Worm (Caenorhabditis elegans) whole organism, young adult: ENCODE measurements around the gene rbg-1.

Experiments
- C06A6.2 ChIP-seq: fragments of 200-800 bp; sonication (Bioruptor generic); conservative IDR thresholded peaks from 2 replicates; pipeline ENCODE4 v1.3.6; 2022; ENCODE audit warnings: missing genetic modification characterization, missing compliant biosample characterization
- D2030.7 ChIP-seq: fragments of 200-800 bp; sonication (Bioruptor generic); IDR thresholded peaks from 2 replicates; pipeline ENCODE4 v1.3.6; 2022; ENCODE audit warnings: missing genetic modification reagents, missing genetic modification characterization, missing compliant biosample characterization
- F10E7.11 ChIP-seq: sonication (generic microtip); optimal IDR thresholded peaks from 2 replicates; lab custom pipeline; 2017; ENCODE audit warnings: mild to moderate bottlenecking, missing genetic modification characterization, moderate library complexity, missing compliant biosample characterization
- F22D6.2 ChIP-seq: sonication (generic microtip); optimal IDR thresholded peaks from 2 replicates; lab custom pipeline; 2016; ENCODE audit warnings: mild to moderate bottlenecking, missing genetic modification characterization, missing compliant biosample characterization
- F23B12.7 ChIP-seq: sonication (generic microtip); optimal IDR thresholded peaks from 2 replicates; lab custom pipeline; 2017; ENCODE audit warnings: missing genetic modification characterization, mild to moderate bottlenecking, missing compliant biosample characterization, antibody characterized with exemption, moderate library complexity; ENCODE audit not compliant: insufficient read depth
- F33H1.4 ChIP-seq: fragments of 200-800 bp; sonication (Bioruptor generic); IDR thresholded peaks from 2 replicates; pipeline ENCODE4 v1.3.6; 2022; ENCODE audit warnings: missing genetic modification reagents, missing genetic modification characterization, missing compliant biosample characterization
- F49E8.2 ChIP-seq: sonication (generic microtip); optimal IDR thresholded peaks from 3 replicates; lab custom pipeline; 2017; ENCODE audit warnings: missing genetic modification characterization, mild to moderate bottlenecking, missing compliant biosample characterization, antibody characterized with exemption, moderate library complexity; ENCODE audit not compliant: insufficient read depth
- Y53F4B.3 ChIP-seq: fragments of 200-800 bp; sonication (Bioruptor generic); IDR thresholded peaks from 2 replicates; pipeline ENCODE4 v1.3.6; 2022; ENCODE audit warnings: missing genetic modification reagents, missing genetic modification characterization, missing compliant biosample characterization
- Y95B8A.8 ChIP-seq: fragments of 200-800 bp; sonication (Bioruptor generic); IDR thresholded peaks from 2 replicates; pipeline ENCODE4 v1.3.6; 2022; ENCODE audit warnings: missing genetic modification reagents, missing genetic modification characterization, missing compliant biosample characterization
- ZK185.1 ChIP-seq: sonication (generic microtip); optimal IDR thresholded peaks from 2 replicates; lab custom pipeline; 2016; ENCODE audit warnings: mild to moderate bottlenecking, missing genetic modification characterization, missing compliant biosample characterization; ENCODE audit not compliant: poor library complexity, severe bottlenecking
- attf-6 ChIP-seq: fragments of 200-800 bp; sonication (Bioruptor generic); IDR thresholded peaks from 2 replicates; pipeline ENCODE4 v1.3.6; 2022; ENCODE audit warnings: missing genetic modification reagents, missing genetic modification characterization, missing compliant biosample characterization
- bed-2 ChIP-seq: fragments of 200-800 bp; sonication (Bioruptor generic); IDR thresholded peaks from 2 replicates; pipeline ENCODE4 v1.3.6; 2022; ENCODE audit warnings: missing genetic modification reagents, missing genetic modification characterization, missing compliant biosample characterization
- cebp-2 ChIP-seq: fragments of 200-800 bp; sonication (Bioruptor generic); IDR thresholded peaks from 2 replicates; pipeline ENCODE4 v1.3.6; 2022; ENCODE audit warnings: missing genetic modification characterization, missing compliant biosample characterization
- ceh-100 ChIP-seq: fragments of 200-800 bp; sonication (Bioruptor generic); IDR thresholded peaks from 2 replicates; pipeline ENCODE4 v1.3.6; 2022; ENCODE audit warnings: missing genetic modification reagents, missing genetic modification characterization, missing compliant biosample characterization
- ceh-91 ChIP-seq: fragments of 200-800 bp; sonication (Bioruptor generic); IDR thresholded peaks from 2 replicates; pipeline ENCODE4 v1.3.6; 2022; ENCODE audit warnings: missing genetic modification reagents, missing genetic modification characterization, missing compliant biosample characterization
- chd-7 ChIP-seq: sonication (generic microtip); optimal IDR thresholded peaks from 2 replicates; lab custom pipeline; 2016; ENCODE audit warnings: mild to moderate bottlenecking, missing genetic modification characterization, moderate library complexity, missing compliant biosample characterization
- dox-1 ChIP-seq: fragments of 200-800 bp; sonication (Bioruptor generic); IDR thresholded peaks from 2 replicates; pipeline ENCODE4 v1.3.6; 2022; ENCODE audit warnings: missing genetic modification reagents, missing genetic modification characterization, missing compliant biosample characterization
- dpff-1 ChIP-seq: sonication (generic microtip); optimal IDR thresholded peaks from 2 replicates; lab custom pipeline; 2017; ENCODE audit warnings: mild to moderate bottlenecking, missing genetic modification characterization, missing compliant biosample characterization
- dpl-1 ChIP-seq: fragments of 150-350 bp; optimal IDR thresholded peaks from 2 replicates; lab custom pipeline; 2014; ENCODE audit warnings: missing biosample characterization, missing genetic modification reagents, missing genetic modification characterization
- gei-17 ChIP-seq: fragments of 200-800 bp; sonication (Bioruptor generic); optimal IDR thresholded peaks from 2 replicates; lab custom pipeline; 2018; ENCODE audit warnings: mild to moderate bottlenecking, missing genetic modification characterization, missing compliant biosample characterization
- hlh-12 ChIP-seq: sonication (generic microtip); optimal IDR thresholded peaks from 2 replicates; lab custom pipeline; 2016; ENCODE audit warnings: missing genetic modification characterization, missing compliant biosample characterization
- hmg-1.2 ChIP-seq: fragments of 200-800 bp; sonication (Bioruptor generic); IDR thresholded peaks from 2 replicates; pipeline ENCODE4 v1.3.6; 2022; ENCODE audit warnings: missing genetic modification reagents, missing genetic modification characterization, missing compliant biosample characterization
- hmg-20 ChIP-seq: fragments of 200-800 bp; sonication (Bioruptor generic); IDR thresholded peaks from 2 replicates; pipeline ENCODE4 v1.3.6; 2022; ENCODE audit warnings: missing genetic modification reagents, missing genetic modification characterization, missing compliant biosample characterization
- hsf-1 ChIP-seq: fragments of 200-800 bp; sonication (Bioruptor generic); IDR thresholded peaks from 2 replicates; pipeline ENCODE4 v1.3.6; 2022; ENCODE audit warnings: missing genetic modification reagents, missing genetic modification characterization, missing compliant biosample characterization
- lag-1 ChIP-seq: fragments of 200-800 bp; sonication (Bioruptor generic); IDR thresholded peaks from 2 replicates; pipeline ENCODE4 v1.3.6; 2022; ENCODE audit warnings: missing genetic modification reagents, missing genetic modification characterization, missing compliant biosample characterization
- lin-35 ChIP-seq, 3 experiments: fragments of 150-350 bp in 2 of 3; sonication (generic microtip) in 1 of 3; optimal IDR thresholded peaks; 2 replicates each; lab custom pipeline; 2014 to 2018; ENCODE audit warnings: missing biosample characterization in 3 of 3, missing genetic modification characterization in 3 of 3, missing genetic modification reagents in 3 of 3
- madf-10 ChIP-seq: sonication (generic microtip); optimal IDR thresholded peaks from 2 replicates; lab custom pipeline; 2016; ENCODE audit warnings: mild to moderate bottlenecking, missing genetic modification characterization, missing compliant biosample characterization
- madf-3 ChIP-seq: fragments of 200-800 bp; sonication (Bioruptor generic); IDR thresholded peaks from 2 replicates; pipeline ENCODE4 v1.3.6; 2022; ENCODE audit warnings: missing genetic modification reagents, missing genetic modification characterization, missing compliant biosample characterization
- madf-8 ChIP-seq: fragments of 200-800 bp; sonication (Bioruptor generic); conservative IDR thresholded peaks from 2 replicates; pipeline ENCODE4 v1.3.6; 2022; ENCODE audit warnings: missing genetic modification reagents, missing genetic modification characterization, missing compliant biosample characterization
- mxl-1 ChIP-seq: sonication (generic microtip); optimal IDR thresholded peaks from 2 replicates; lab custom pipeline; 2016; ENCODE audit warnings: missing genetic modification characterization, missing compliant biosample characterization
- nfya-1 ChIP-seq: sonication (generic microtip); optimal IDR thresholded peaks from 2 replicates; lab custom pipeline; 2017; ENCODE audit warnings: antibody characterized with exemption, missing compliant biosample characterization, missing genetic modification characterization, borderline replicate concordance; ENCODE audit not compliant: insufficient read depth
- nfyb-1 ChIP-seq: fragments of 200-800 bp; sonication (Bioruptor generic); IDR thresholded peaks from 2 replicates; pipeline ENCODE4 v1.3.6; 2022; ENCODE audit warnings: missing genetic modification reagents, missing genetic modification characterization, missing compliant biosample characterization
- nhr-27 ChIP-seq: fragments of 200-800 bp; sonication (Bioruptor generic); optimal IDR thresholded peaks from 2 replicates; lab custom pipeline; 2018; ENCODE audit warnings: mild to moderate bottlenecking, missing genetic modification characterization, moderate library complexity, missing compliant biosample characterization
- nhr-80 ChIP-seq: sonication (generic microtip); optimal IDR thresholded peaks from 2 replicates; lab custom pipeline; 2016; ENCODE audit warnings: missing genetic modification characterization, missing compliant biosample characterization
- nhr-90 ChIP-seq: sonication (generic microtip); optimal IDR thresholded peaks from 2 replicates; lab custom pipeline; 2016; ENCODE audit warnings: missing genotype, mild to moderate bottlenecking, missing genetic modification characterization, missing compliant biosample characterization
- pha-4 ChIP-seq: fragments of 150-350 bp; sonication (generic microtip); optimal IDR thresholded peaks from 2 replicates; lab custom pipeline; 2014; ENCODE audit warnings: missing biosample characterization, missing genetic modification reagents, missing genetic modification characterization
- sea-2 ChIP-seq: fragments of 200-800 bp; sonication (Bioruptor generic); IDR thresholded peaks from 2 replicates; pipeline ENCODE4 v1.3.6; 2022; ENCODE audit warnings: missing genetic modification characterization, missing compliant biosample characterization
- snpc-1.3 ChIP-seq: sonication (generic microtip); optimal IDR thresholded peaks from 2 replicates; lab custom pipeline; 2017; ENCODE audit warnings: missing genetic modification characterization, mild to moderate bottlenecking, missing compliant biosample characterization, antibody characterized with exemption, moderate library complexity, missing genotype, missing genetic modification reagents; ENCODE audit not compliant: insufficient read depth
- snpc-4 ChIP-seq, 5 experiments: fragments of 150-350 bp in 1 of 5; sonication (generic microtip) in 4 of 5; optimal IDR thresholded peaks; 2 replicates each; lab custom pipeline; 2014 to 2018; ENCODE audit warnings: missing genetic modification characterization in 5 of 5, missing biosample characterization in 3 of 5, antibody characterized with exemption in 2 of 5, mild to moderate bottlenecking in 2 of 5, missing compliant biosample characterization in 2 of 5, missing genotype in 2 of 5, moderate library complexity in 2 of 5, missing genetic modification reagents in 1 of 5
- somi-1 ChIP-seq: fragments of 200-800 bp; sonication (Bioruptor generic); optimal IDR thresholded peaks from 2 replicates; lab custom pipeline; 2018; ENCODE audit warnings: mild to moderate bottlenecking, missing genetic modification characterization, missing compliant biosample characterization
- tlf-1 ChIP-seq: fragments of 200-800 bp; sonication (Bioruptor generic); optimal IDR thresholded peaks from 2 replicates; lab custom pipeline; 2018; ENCODE audit warnings: mild to moderate bottlenecking, missing genetic modification characterization, missing compliant biosample characterization
- ztf-18 ChIP-seq: sonication (generic microtip); optimal IDR thresholded peaks from 2 replicates; lab custom pipeline; 2016; ENCODE audit warnings: missing genotype, mild to moderate bottlenecking, missing genetic modification characterization, missing compliant biosample characterization
- ztf-22 ChIP-seq: fragments of 200-800 bp; sonication (Bioruptor generic); optimal IDR thresholded peaks from 2 replicates; lab custom pipeline; 2018; ENCODE audit warnings: mild to moderate bottlenecking, missing genetic modification characterization, moderate library complexity, missing compliant biosample characterization
- ztf-25 ChIP-seq: fragments of 200-800 bp; sonication (Bioruptor generic); IDR thresholded peaks from 2 replicates; pipeline ENCODE4 v1.3.6; 2022; ENCODE audit warnings: missing genetic modification reagents, missing genetic modification characterization, missing compliant biosample characterization
- ztf-6 ChIP-seq: fragments of 200-800 bp; sonication (Bioruptor generic); IDR thresholded peaks from 2 replicates; pipeline ENCODE4 v1.3.6; 2022; ENCODE audit warnings: missing genetic modification reagents, missing genetic modification characterization, missing compliant biosample characterization

rbg-1 gene

DNA sequence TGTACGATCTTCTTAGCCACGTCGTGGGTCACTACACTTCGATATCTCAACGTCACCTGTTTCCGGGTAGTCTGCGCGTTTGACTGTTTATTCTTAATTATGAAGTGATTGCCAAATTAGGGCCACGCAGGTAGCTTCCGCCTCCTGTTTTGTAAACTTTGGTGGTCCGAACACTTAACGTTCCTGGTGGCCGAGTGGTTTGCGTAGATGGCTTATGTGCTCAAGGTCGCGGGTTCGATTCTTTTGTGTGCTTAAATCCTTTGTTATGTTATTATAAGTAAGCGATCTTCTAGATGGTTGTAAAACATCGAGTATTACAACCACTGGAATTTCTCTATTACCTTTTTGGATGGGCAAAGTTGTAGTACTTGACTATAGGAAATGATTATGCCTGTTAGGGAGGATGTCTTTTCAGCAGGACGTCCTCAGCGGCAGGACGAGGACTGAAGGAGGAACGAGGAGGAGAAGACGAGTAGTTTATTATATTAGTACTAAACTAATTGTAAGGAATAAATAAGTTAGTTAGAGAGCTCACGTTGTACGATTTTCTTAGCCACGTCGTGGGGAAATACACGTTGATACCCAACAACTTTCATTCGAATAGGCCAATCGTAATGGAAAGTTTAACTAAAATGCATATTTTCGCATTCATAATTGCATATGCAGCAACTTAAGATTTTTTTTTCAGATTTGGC, 6.3 kb upstream of the rbg-1 start (continued):
- TF ChIP-seq madf-3 (GFP tag; lab: Robert Waterston, UW) (no peak), snpc-1.3 (tag; lab: Kevin White, UChicago) (peak; percentile 15), chd-7 (tag; lab: Kevin White, UChicago) (no peak), F22D6.2 (tag; lab: Kevin White, UChicago) (no peak), ztf-25 (GFP tag; lab: Robert Waterston, UW) (no peak)
- TF ChIP-seq, all 124 proteins: peak for 12

DNA sequence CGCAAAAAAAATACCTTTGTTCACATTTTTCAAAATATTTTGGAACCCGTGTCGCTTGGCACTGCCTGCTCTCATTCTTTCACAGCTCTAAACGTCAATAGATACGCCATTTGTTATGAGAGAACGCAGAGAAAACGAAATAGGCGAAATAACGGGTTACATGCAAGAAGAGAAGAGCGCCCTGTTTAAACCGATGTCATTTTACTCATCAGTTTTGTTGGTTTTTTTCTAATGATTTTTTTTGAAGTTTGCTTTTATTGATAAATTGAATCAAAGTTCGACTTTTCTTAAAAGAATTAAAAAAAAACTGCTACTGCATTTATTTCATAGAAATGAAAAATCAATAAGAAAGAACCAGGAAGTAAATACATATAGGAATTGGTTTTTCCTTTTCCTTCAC, 4.6 kb upstream of the rbg-1 start:
- TF ChIP-seq tlf-1 (GFP tag; lab: Kevin White, UChicago): no peak
- TF ChIP-seq dpff-1 (tag; lab: Kevin White, UChicago): no peak
- no peak for TF ChIP-seq nhr-90 (tag; lab: Kevin White, UChicago)
- no peak for TF ChIP-seq ztf-18 (tag; lab: Kevin White, UChicago)
- 0 out of 2 replicates have a peak, but pooled peaks have one; percentile 30 for TF ChIP-seq nfyb-1
- no peak for TF ChIP-seq F33H1.4 (GFP tag; lab: Robert Waterston, UW)
- no peak for TF ChIP-seq lag-1
- no peak for TF ChIP-seq somi-1 (GFP tag; lab: Kevin White, UChicago)
- no peak for TF ChIP-seq sea-2
- no peak for TF ChIP-seq cebp-2 (GFP tag; lab: Robert Waterston, UW)
- no peak for TF ChIP-seq mxl-1 (tag; lab: Kevin White, UChicago)
- TF ChIP-seq dpl-1 (GFP tag; lab: Kevin White, UChicago): no peak
- no peak for TF ChIP-seq bed-2 (GFP tag; lab: Robert Waterston, UW)
- peak; percentile 29; the same call in 1 of the 2 replicates for TF ChIP-seq hmg-1.2 (GFP tag; lab: Robert Waterston, UW)
- no peak for TF ChIP-seq ceh-100 (GFP tag; lab: Robert Waterston, UW)
- TF ChIP-seq Y95B8A.8 (GFP tag; lab: Robert Waterston, UW): no peak
- no peak for TF ChIP-seq Y53F4B.3 (GFP tag; lab: Robert Waterston, UW)
- TF ChIP-seq nhr-27 (tag; lab: Kevin White, UChicago): no peak
- no peak for TF ChIP-seq attf-6 (GFP tag; lab: Robert Waterston, UW)
- no peak for TF ChIP-seq gei-17 (GFP tag; lab: Kevin White, UChicago)
- no peak for TF ChIP-seq hlh-12 (tag; lab: Kevin White, UChicago)
- TF ChIP-seq ZK185.1: peak; percentile 47
- TF ChIP-seq madf-10 (tag; lab: Kevin White, UChicago): no peak
- TF ChIP-seq ztf-6 (GFP tag; lab: Robert Waterston, UW): no peak
- TF ChIP-seq snpc-4 (GFP tag; optimal IDR thresholded peaks at IDR 0.05; lab: Kevin White, UChicago): no peak
- TF ChIP-seq snpc-4 (tag; optimal IDR thresholded peaks at IDR 0.05; lab: Kevin White, UChicago): peak in 1 of 4 experiments; percentile 23
- TF ChIP-seq F10E7.11 (tag; lab: Kevin White, UChicago): no peak
- no peak for TF ChIP-seq ztf-22 (GFP tag; lab: Kevin White, UChicago)
- TF ChIP-seq D2030.7 (GFP tag; lab: Robert Waterston, UW): no peak
- no peak for TF ChIP-seq dox-1
- peak in 1 of 3 experiments; percentile 3 for TF ChIP-seq lin-35 (GFP tag; optimal IDR thresholded peaks at IDR 0.05; lab: Kevin White, UChicago)
- no peak for TF ChIP-seq F49E8.2
- no peak for TF ChIP-seq hmg-20 (GFP tag; lab: Robert Waterston, UW)
- no peak for TF ChIP-seq ceh-91 (GFP tag; lab: Robert Waterston, UW)
- TF ChIP-seq nhr-80 (tag; lab: Kevin White, UChicago): peak; percentile 39
- no peak for TF ChIP-seq madf-8 (GFP tag; lab: Robert Waterston, UW)
- TF ChIP-seq pha-4 (tag; lab: Kevin White, UChicago): no peak
- no peak for TF ChIP-seq F23B12.7 (tag; lab: Kevin White, UChicago)
- TF ChIP-seq hsf-1 (GFP tag; lab: Robert Waterston, UW): no peak
- no peak for TF ChIP-seq nfya-1 (tag; lab: Kevin White, UChicago)
- TF ChIP-seq C06A6.2 (GFP tag; lab: Robert Waterston, UW): no peak
